Worm (Caenorhabditis elegans): ENCODE results near the gene ccep-135.
A peak's percentile ranks its signal among the peaks of the same experiment; 100 is the strongest.

Gene ccep-135

DNA sequence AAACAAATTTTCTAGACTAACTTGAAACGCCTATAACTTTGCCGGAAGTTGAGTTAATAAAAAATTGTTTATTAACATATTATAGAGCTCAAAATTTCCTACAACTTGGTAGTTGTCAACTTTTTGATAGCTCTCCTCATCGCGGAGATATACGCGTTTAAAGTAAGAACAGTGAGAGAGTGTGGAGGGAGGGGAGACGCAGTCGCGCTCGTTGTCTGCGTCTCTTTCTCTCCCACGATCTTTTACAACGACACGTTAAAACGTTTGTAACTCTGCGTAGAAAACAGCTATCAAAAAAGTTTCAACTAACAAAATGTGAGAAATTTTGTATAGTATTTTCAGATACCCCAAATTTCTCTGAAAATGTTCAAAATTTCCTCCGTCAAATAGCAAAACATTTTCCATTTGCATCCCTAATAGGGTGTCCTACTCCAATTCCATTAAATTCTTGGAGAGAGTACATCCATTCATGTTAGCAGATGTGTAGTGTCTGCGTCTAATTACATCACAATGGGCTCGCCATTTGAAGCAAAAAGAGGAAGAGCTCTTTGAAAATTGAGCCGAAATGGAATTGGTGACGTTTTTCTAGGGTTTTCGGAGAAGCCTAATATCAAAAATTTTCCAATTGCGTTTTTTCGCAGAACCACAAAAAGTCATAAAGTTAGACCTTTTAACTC lies 44.8 kb downstream of the ccep-135 start:
- TF ChIP-seq lin-39 (tag; optimal IDR thresholded peaks at IDR 0.05) (no peak), snpc-4 (tag; optimal IDR thresholded peaks at IDR 0.05) (no peak), unc-62 (GFP tag; optimal IDR thresholded peaks at IDR 0.05) (no peak)

DNA sequence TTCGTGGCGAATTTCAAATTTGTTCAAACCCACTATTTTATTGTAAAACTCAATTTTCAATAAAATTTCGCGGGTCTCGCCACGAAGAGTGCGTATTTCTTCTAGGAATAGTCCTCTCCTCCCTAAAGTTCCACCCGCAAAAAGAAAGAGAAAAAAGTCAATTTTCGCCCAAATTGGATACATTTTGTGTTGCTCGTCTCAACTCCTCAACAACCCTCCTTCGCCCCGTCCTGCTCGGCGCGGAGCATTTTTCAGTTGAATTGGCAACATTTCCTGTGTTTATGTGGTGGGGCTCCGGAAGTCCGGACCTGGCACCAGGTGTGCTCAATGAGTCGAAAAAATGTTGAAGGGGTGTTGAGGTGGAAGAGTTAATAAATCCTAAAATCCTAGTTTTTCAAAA lies 46.4 kb downstream of the ccep-135 start:
- TF ChIP-seq nfya-1 (tag; optimal IDR thresholded peaks at IDR 0.05; ENCODE audit: insufficient read depth) (peak; percentile 3), lin-15B (tag; optimal IDR thresholded peaks at IDR 0.05) (no peak), elt-2 (tag; optimal IDR thresholded peaks at IDR 0.05) (no peak), nhr-67 (tag; optimal IDR thresholded peaks at IDR 0.05) (no peak)

DNA sequence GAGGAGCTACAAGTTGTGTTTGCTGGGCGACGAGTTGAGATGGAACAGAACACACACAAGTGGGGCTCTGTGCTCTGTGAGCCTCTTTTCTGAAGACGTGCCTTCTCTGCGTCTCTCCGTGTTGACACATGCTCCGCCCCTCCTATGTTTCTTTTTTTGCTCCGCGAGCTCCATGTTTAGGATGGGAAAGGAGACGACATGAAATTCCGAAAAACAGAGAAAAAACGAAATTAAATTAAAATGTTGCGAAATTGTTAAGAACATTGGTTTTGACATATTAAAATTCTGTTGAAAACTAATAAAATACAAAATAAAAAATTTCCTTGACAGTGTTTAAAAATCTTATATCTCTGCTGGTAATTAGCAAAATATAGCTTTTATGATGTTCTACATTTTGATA lies 47.5 kb downstream of the ccep-135 start, which contains the start of gene mec-12:
mec-12 (minus strand) TSS at position 91 of the 400 bp plus-strand sequence.
- TF ChIP-seq mdl-1 (tag; optimal IDR thresholded peaks at IDR 0.05) (no peak), nfya-1 (tag; optimal IDR thresholded peaks at IDR 0.05; ENCODE audit: insufficient read depth) (peak; percentile 58), hmg-11 (tag; optimal IDR thresholded peaks at IDR 0.05) (peak; percentile 19)

DNA sequence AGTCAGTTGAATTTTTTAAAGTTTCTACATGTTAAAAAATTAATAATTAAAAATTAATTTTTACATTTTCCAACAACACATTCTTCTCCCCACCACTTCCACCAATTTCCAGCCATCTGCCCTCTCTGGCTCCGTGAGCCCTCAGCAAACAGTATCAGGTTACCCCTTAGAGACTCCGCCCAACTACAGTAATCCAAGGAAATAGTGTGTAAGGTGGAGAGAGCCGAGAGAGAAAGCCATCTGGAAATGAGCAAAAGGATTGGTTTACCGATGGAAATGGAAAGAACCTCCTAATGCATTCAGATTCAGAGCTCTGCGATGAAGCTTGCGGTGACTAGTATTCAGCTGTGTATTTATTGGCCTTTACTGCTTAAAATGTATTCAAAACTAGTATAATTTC lies 48.6 kb downstream of the ccep-135 start:
- TF ChIP-seq elt-1 (tag; optimal IDR thresholded peaks at IDR 0.05): no peak
- TF ChIP-seq ama-1 (optimal IDR thresholded peaks at IDR 0.05): no peak
- no peak for TF ChIP-seq lin-39 (tag; optimal IDR thresholded peaks at IDR 0.05)
- TF ChIP-seq nfya-1 (tag; optimal IDR thresholded peaks at IDR 0.05; ENCODE audit: insufficient read depth): no peak
- no peak for TF ChIP-seq fkh-10 (GFP tag; optimal IDR thresholded peaks at IDR 0.05)
- TF ChIP-seq elt-3 (tag; optimal IDR thresholded peaks at IDR 0.05): no peak
- no peak for TF ChIP-seq egl-27 (tag; optimal IDR thresholded peaks at IDR 0.05)

DNA sequence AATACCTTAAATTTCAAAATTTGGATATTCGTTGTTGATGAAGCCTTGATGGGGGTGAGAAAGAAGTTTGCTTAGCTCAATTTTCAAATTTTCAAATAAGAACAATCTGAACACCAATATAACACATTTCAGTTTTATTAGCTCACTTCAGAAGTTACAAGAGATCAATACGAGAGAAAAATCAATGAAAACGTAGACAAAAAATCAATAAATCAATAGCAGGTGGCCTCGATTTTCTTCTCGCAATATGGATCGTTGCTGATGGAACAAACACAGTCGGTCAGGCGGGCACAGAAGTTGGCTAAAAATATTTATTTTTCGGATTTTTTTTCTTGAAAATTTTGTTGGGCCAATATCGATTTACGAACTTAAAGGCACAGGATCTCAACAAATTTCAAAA lies 50.4 kb downstream of the ccep-135 start:
- TF ChIP-seq ceh-28 (tag; optimal IDR thresholded peaks at IDR 0.05) (peak; percentile 81), ztf-11 (tag; optimal IDR thresholded peaks at IDR 0.05) (no peak), aly-2 (tag; optimal IDR thresholded peaks at IDR 0.05) (no peak), fos-1 (tag; optimal IDR thresholded peaks at IDR 0.05) (no peak)

DNA sequence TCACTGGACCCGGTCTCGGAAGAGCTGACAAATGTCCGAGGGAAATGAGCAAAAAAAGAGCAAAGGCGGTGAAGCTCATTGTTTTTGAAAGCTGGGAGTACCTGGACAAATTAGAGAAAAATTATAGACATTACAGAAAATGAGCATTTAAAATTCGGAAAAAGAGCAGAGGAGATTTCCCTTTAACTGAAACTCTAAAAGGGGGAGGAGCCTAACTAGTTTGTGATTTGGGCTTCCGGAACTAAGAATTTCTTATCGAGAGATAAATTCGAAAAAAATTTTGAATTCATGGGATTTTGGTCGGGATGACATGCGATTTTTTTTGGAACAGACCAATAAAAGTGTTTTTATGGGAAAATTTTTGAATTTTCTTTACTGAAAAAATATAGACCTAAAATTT lies 52.0 kb downstream of the ccep-135 start, which contains the start of gene C44B11.4:
C44B11.4 (minus strand) TSS at position 101 of the 400 bp plus-strand sequence.
- TF ChIP-seq unc-39 (tag; optimal IDR thresholded peaks at IDR 0.05) (no peak), elt-1 (tag; optimal IDR thresholded peaks at IDR 0.05) (no peak), nfya-1 (tag; optimal IDR thresholded peaks at IDR 0.05; ENCODE audit: insufficient read depth) (no peak), nhr-11 (tag; optimal IDR thresholded peaks at IDR 0.05) (no peak), zag-1 (tag; optimal IDR thresholded peaks at IDR 0.05) (no peak), nhr-23 (tag; optimal IDR thresholded peaks at IDR 0.05) (no peak), elt-3 (tag; optimal IDR thresholded peaks at IDR 0.05) (no peak), nhr-77 (tag; optimal IDR thresholded peaks at IDR 0.05) (no peak), ceh-28 (tag; optimal IDR thresholded peaks at IDR 0.05) (no peak), mdl-1 (tag; optimal IDR thresholded peaks at IDR 0.05) (no peak), ama-1 (optimal IDR thresholded peaks at IDR 0.05) (no peak)

All from whole organism, L3 larva.